Worm (Caenorhabditis elegans) whole organism, young adult: ENCODE data around the gene K11H12.5.

Experiments used
- Y56A3A.18 ChIP-seq: fragments of 200-800 bp; sonication (Bioruptor generic); IDR thresholded peaks from 2 replicates; pipeline ENCODE4 v1.3.6; 2022; ENCODE audit warnings: missing genetic modification reagents, missing genetic modification characterization, missing compliant biosample characterization
- Y67H2A.10 ChIP-seq: fragments of 200-800 bp; sonication (Bioruptor generic); conservative IDR thresholded peaks from 2 replicates; pipeline ENCODE4 v1.3.6; 2022; ENCODE audit warnings: missing genetic modification reagents, missing genetic modification characterization, missing compliant biosample characterization
- ccch-3 ChIP-seq: fragments of 200-800 bp; sonication (Bioruptor generic); optimal IDR thresholded peaks from 2 replicates; lab custom pipeline; 2018; ENCODE audit warnings: mild to moderate bottlenecking, missing genetic modification characterization, missing compliant biosample characterization
- ceh-27 ChIP-seq: fragments of 200-800 bp; sonication (Bioruptor generic); optimal IDR thresholded peaks from 2 replicates; lab custom pipeline; 2018; ENCODE audit warnings: mild to moderate bottlenecking, missing genetic modification characterization, moderate library complexity, missing compliant biosample characterization
- hsf-1 ChIP-seq: fragments of 200-800 bp; sonication (Bioruptor generic); IDR thresholded peaks from 2 replicates; pipeline ENCODE4 v1.3.6; 2022; ENCODE audit warnings: missing genetic modification reagents, missing genetic modification characterization, missing compliant biosample characterization
- lin-54 ChIP-seq: fragments of 200-800 bp; sonication (Bioruptor generic); optimal IDR thresholded peaks from 2 replicates; lab custom pipeline; 2018; ENCODE audit warnings: mild to moderate bottlenecking, missing genetic modification characterization, missing compliant biosample characterization
- madf-10 ChIP-seq: sonication (generic microtip); optimal IDR thresholded peaks from 2 replicates; lab custom pipeline; 2016; ENCODE audit warnings: mild to moderate bottlenecking, missing genetic modification characterization, missing compliant biosample characterization
- nfya-1 ChIP-seq: sonication (generic microtip); optimal IDR thresholded peaks from 2 replicates; lab custom pipeline; 2017; ENCODE audit warnings: antibody characterized with exemption, missing compliant biosample characterization, missing genetic modification characterization, borderline replicate concordance; ENCODE audit not compliant: insufficient read depth
- nhr-179 ChIP-seq: sonication (generic microtip); optimal IDR thresholded peaks from 2 replicates; lab custom pipeline; 2016; ENCODE audit warnings: mild to moderate bottlenecking, missing genetic modification characterization, missing compliant biosample characterization
- pha-4 ChIP-seq: fragments of 150-350 bp; sonication (generic microtip); optimal IDR thresholded peaks from 2 replicates; lab custom pipeline; 2014; ENCODE audit warnings: missing biosample characterization, missing genetic modification reagents, missing genetic modification characterization
- rec-8 ChIP-seq, 2 experiments: sonication (generic microtip); optimal IDR thresholded peaks; 2 replicates each; lab custom pipeline; 2016; ENCODE audit warnings: mild to moderate bottlenecking in 2 of 2, missing genetic modification characterization in 2 of 2, missing genetic modification reagents in 2 of 2, missing genotype in 2 of 2, missing biosample characterization in 1 of 2, missing compliant biosample characterization in 1 of 2, moderate library complexity in 1 of 2
- unc-62 ChIP-seq: fragments of 150-350 bp; optimal IDR thresholded peaks from 2 replicates; lab custom pipeline; 2014; ENCODE audit warnings: missing biosample characterization, missing genetic modification reagents, missing genetic modification characterization
- xnd-1 ChIP-seq: sonication (generic microtip); optimal IDR thresholded peaks from 2 replicates; lab custom pipeline; 2016; ENCODE audit warnings: missing genotype, missing genetic modification reagents, missing genetic modification characterization, missing compliant biosample characterization

DNA sequence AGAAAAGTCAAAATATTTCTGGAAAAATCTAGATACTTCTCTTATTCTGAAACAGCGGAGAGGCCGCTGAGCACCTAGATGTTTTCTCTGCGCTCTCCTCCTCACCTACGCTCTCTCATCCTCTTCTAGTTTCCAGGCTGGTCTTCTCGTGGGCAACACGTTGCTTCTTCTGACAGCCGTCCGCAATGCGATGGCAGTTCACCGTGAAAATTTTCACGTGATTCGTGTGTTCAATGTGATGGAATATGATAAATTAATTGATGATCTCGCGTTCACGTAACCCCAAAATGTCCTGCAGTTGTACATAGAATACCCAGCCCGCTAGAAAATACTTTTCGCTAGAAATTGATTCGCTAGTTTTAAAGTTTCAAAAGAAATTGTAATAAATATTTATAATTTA, 42.8 kb upstream of the K11H12.5 start:
- TF ChIP-seq lin-54 (GFP tag; lab: Kevin White, UChicago) (no peak), pha-4 (tag; lab: Kevin White, UChicago) (no peak), nfya-1 (tag; lab: Kevin White, UChicago) (no peak), ccch-3 (GFP tag; lab: Kevin White, UChicago) (no peak), xnd-1 (tag; lab: Kevin White, UChicago) (no peak), Y67H2A.10 (GFP tag; lab: Robert Waterston, UW) (no peak), unc-62 (GFP tag; lab: Kevin White, UChicago) (no peak), nhr-179 (tag; lab: Kevin White, UChicago) (no peak), Y56A3A.18 (GFP tag; lab: Robert Waterston, UW) (no peak), ceh-27 (GFP tag; lab: Kevin White, UChicago) (no peak), hsf-1 (no peak), rec-8 (tag; optimal IDR thresholded peaks at IDR 0.05; lab: Kevin White, UChicago) (no peak), madf-10 (no peak)
